Worm (Caenorhabditis elegans) whole organism, dauer: ENCODE data around the gene srh-67.

ENCODE experiments used
- unc-62 ChIP-seq: sonication (generic microtip); optimal IDR thresholded peaks from 2 replicates; lab custom pipeline; 2017; ENCODE audit warnings: missing biosample characterization, missing genetic modification reagents, missing genetic modification characterization

The srh-67 gene

DNA sequence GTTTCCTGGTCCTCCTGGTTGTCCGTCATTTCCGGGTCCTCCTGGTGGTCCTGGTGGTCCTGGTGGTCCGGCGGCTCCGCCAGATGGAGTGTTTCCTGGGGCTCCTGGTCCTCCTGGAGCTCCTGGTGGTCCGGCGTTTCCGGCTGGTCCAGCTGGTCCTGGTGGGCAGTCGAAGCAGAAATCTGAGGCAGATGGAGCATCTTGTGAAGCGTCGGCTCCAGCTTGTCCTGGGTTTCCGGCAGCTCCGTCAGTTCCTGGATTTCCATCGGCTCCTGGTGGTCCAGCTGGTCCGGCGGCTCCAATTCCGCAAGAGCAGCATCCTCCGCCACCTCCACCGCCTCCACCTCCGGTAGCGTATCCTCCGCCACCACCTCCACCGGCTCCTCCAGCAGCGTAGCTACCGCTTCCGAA, 14.7 kb upstream of the srh-67 start:
- no peak for TF ChIP-seq unc-62 (GFP tag; lab: Kevin White, UChicago)

DNA sequence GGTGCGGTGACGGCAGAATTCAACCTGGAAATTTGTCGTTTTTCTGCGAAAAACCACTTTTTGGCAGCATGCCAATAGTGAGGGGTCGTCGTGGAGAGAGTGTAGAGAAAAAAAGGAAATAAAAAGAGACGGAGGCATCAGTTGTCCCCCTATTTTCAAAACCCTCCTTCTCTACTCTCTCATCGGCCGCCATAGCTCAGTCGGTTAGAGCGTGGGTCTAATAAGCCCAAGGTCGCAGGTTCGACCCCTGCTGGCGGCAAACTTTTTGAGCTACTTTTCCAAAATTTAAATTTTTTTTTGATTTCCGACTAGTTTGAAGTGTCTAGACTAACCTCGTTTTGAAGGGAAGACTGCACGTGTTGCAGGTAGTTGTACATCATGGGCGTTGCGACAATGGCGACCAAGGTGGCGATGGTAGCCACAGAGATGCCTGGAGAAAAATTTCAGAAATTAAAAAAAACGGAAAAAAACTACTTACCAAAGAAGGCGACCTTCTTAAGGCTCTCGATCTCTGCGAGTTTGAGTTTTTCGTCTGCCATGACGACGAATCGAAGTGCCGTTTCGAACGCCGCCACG, 14.1 kb upstream of the srh-67 start, which contains the start of gene col-85:
Gene col-85, minus strand, starts transcription at position 540 of the 576 bp plus-strand sequence.
- no peak for TF ChIP-seq unc-62 (GFP tag; lab: Kevin White, UChicago)

- no peak for TF ChIP-seq unc-62 (GFP tag; lab: Kevin White, UChicago)
Measured at ce11 chrII:12496981-12497380, 11.8 kb upstream of the srh-67 start, which contains the start of gene T21B4.3. Gene T21B4.3 (minus strand): TSS chrII:12497081.

DNA sequence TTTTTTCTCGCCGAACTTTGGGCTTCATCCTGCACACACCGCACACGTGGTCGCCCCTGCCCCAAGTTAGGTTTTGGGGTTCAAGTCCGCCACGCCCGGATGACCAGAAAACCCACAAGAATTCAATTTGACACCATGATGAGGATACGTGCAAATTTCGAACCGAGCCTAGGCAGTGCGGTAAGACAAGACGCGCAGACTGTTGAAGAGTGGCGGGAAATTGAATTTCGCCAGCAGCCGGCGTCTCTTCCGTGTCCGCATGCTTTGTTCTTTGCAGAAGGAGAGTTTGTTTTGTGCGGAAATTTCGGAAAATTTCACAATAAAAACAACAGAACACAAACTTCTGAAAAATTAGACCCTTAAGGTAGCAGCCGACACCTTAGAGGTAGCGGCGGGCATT, 8.8 kb upstream of the srh-67 start:
- no peak for TF ChIP-seq unc-62 (GFP tag; lab: Kevin White, UChicago)

- no peak for TF ChIP-seq unc-62 (GFP tag; lab: Kevin White, UChicago)
Measured at ce11 chrII:12502784-12503183, 6.0 kb upstream of the srh-67 start, which contains the start of gene ador-1. Gene ador-1 (minus strand): TSS chrII:12502884.

ce11 chrII:12506511-12506910, 2.2 kb upstream of the srh-67 start:
- no peak for TF ChIP-seq unc-62 (GFP tag; lab: Kevin White, UChicago)

- no peak for TF ChIP-seq unc-62 (GFP tag; lab: Kevin White, UChicago)
Measured at ce11 chrII:12507038-12507437, 1.7 kb upstream of the srh-67 start, which contains the start of gene srh-68. Gene srh-68 (plus strand): TSS chrII:12507338.

DNA sequence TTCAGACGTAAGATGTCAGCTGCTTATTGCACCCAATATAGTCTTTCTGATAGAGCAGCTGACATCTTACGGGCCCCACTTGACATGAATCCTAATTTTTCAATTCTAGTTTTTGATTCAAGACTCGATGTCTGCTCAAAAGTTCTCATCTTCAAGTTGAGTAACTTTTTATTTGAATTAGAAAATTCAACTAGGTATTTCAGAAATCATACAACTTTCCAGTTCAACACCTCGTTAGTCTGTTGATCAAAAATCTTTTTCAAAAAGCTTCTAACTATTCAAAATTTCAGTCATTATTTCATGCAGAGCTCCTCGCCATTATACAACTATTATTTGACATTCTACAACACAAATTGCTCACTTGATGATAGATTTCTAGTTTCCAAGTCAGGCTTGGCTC, 3.1 kb downstream of the srh-67 start, which contains the start of gene srh-73:
Gene srh-73, plus strand, starts transcription at position 301 of the 400 bp plus-strand sequence.
- TF ChIP-seq unc-62 (GFP tag; lab: Kevin White, UChicago) = no peak

DNA sequence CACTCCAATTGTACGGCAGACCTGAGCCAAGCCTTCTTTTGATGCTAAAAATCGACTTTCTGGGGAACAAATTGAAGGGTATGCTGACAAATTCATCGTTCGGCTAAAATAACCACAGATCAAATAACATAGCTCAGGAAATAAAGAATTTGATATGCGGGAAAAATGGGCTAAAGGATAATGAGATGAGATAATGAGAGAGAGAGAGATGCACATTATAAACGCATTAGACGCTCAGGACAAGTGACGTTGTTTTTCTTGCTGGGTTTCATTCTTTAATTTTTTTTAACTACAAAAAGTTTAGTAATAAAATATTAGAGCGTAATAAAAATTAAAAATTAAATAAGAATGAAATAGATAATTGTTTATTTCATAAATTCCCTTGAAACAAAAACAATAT, 5.9 kb downstream of the srh-67 start, which contains the start of gene srh-69:
Gene srh-69, minus strand, starts transcription at position 101 of the 400 bp plus-strand sequence.
- no peak for TF ChIP-seq unc-62 (GFP tag; lab: Kevin White, UChicago)

DNA sequence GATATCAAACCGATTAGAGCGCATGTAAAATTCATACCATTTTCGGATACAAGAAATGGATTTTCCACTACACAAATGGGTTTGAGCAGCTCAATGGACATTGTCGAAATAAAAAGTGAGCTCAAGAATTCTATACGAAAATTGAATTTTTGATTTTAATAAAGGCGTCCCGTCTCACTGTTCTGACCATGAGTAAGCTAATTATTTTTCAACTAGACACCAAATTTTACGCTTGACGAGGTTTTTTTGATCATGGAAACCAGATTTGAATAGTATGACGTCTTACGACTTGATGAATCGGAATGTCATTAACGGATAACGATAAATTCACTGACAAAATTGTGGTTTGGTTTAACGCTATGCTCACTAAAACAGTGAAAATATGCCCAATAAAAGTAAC, 7.6 kb downstream of the srh-67 start, which contains the start of gene srh-61:
Gene srh-61, minus strand, starts transcription at position 101 of the 400 bp plus-strand sequence.
- no peak for TF ChIP-seq unc-62 (GFP tag; lab: Kevin White, UChicago)

- no peak for TF ChIP-seq unc-62 (GFP tag; lab: Kevin White, UChicago)
Measured at ce11 chrII:12518008-12518407, 9.3 kb downstream of the srh-67 start.

DNA sequence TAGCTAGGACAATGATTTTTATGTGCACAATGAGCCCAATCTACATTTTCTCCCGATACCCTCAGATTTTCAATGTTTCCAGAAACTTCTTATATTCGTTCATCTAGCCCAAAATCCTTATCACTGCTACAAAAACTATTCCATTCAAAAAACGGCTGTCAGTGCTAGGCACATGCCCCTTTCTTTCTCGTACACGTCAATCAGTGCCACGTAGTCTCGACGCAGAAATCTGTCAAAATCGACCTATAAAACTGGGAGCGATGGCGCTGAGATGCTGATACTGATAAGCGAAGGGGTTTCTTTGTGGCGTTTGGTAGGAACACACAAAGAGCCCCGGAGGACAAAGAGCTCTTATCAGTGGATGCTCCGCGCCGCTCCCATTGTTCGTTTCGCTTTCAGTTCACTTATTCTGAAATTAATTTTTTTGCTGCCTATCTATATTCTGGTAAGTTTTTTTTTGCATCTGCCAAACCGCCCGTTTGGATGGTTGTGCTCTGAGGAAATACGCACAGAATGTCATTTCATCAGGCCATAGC, 10.1 kb downstream of the srh-67 start, which contains the start of gene srh-70:
Gene srh-70, minus strand, starts transcription at position 51 of the 536 bp plus-strand sequence.
- TF ChIP-seq unc-62 (GFP tag; lab: Kevin White, UChicago) = no peak

ce11 chrII:12519616-12520015, 10.9 kb downstream of the srh-67 start, which contains the start of gene ceh-99:
Gene ceh-99 (plus strand): TSS chrII:12519981.
- TF ChIP-seq unc-62 (GFP tag; lab: Kevin White, UChicago) = no peak

ce11 chrII:12525526-12525925, 16.8 kb downstream of the srh-67 start, which contains the start of gene srx-118:
Gene srx-118 (plus strand): TSS chrII:12525826.
- no peak for TF ChIP-seq unc-62 (GFP tag; lab: Kevin White, UChicago)

DNA sequence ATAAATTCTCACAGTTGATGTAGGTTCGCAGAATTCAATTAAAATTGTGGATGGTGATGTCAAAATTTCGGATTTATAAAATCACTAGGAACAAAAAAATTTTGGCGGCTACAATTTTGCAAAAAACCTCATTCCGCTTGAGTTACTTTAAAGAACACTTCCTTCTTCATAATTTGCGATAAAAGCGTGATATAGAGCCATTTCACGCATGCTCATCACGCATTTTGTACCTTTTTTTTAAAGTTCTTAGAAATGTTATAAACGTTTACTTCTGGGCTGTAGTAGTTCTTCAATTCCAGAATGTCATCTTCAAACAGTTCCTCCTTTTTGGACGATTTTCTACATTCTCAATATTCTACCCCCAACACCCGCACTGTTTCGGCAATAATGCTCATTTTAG, 19.2 kb downstream of the srh-67 start, which contains the start of gene srx-119:
Gene srx-119, plus strand, starts transcription at position 301 of the 400 bp plus-strand sequence.
- TF ChIP-seq unc-62 (GFP tag; lab: Kevin White, UChicago) = no peak

ce11 chrII:12530958-12531357, 22.2 kb downstream of the srh-67 start, which contains the start of gene srx-120:
Gene srx-120 (plus strand): TSS chrII:12531258.
- no peak for TF ChIP-seq unc-62 (GFP tag; lab: Kevin White, UChicago)
